Fruit fly (Drosophila melanogaster) whole organism, adult: ENCODE results near the gene CG17272.

Experiments used
- CG12768 ChIP-seq: fragments of 200-800 bp; sonication (Bioruptor generic); optimal IDR thresholded peaks from 2 replicates; lab custom pipeline; 2017; ENCODE audit warnings: missing biosample characterization, missing genetic modification characterization, mild to moderate bottlenecking, moderate library complexity, missing genetic modification reagents
- Crg-1 ChIP-seq: fragments of 200-800 bp; sonication (Bioruptor generic); optimal IDR thresholded peaks from 2 replicates; lab custom pipeline; 2016; ENCODE audit warnings: missing biosample characterization, missing genetic modification characterization
- tj ChIP-seq: fragments of 200-800 bp; sonication (Bioruptor generic); optimal IDR thresholded peaks from 3 replicates; lab custom pipeline; 2017; ENCODE audit warnings: missing biosample characterization, mild to moderate bottlenecking, missing genetic modification characterization, moderate library complexity
- toe ChIP-seq: fragments of 200-800 bp; sonication (Bioruptor generic); optimal IDR thresholded peaks from 2 replicates; lab custom pipeline; 2016; ENCODE audit warnings: missing biosample characterization, missing genetic modification characterization

- TF ChIP-seq Crg-1 (GFP tag; lab: Kevin White, UChicago): no peak
- no peak for TF ChIP-seq CG12768 (GFP tag; lab: Kevin White, UChicago)
- no peak for TF ChIP-seq toe
- TF ChIP-seq tj (GFP tag; lab: Kevin White, UChicago): no peak
These were observed 9.6 kb upstream of the CG17272 start for dm6 chr3R:20833664-20834063.
